Fruit fly (Drosophila melanogaster): ENCODE data around the gene Lk.

The Lk gene

DNA sequence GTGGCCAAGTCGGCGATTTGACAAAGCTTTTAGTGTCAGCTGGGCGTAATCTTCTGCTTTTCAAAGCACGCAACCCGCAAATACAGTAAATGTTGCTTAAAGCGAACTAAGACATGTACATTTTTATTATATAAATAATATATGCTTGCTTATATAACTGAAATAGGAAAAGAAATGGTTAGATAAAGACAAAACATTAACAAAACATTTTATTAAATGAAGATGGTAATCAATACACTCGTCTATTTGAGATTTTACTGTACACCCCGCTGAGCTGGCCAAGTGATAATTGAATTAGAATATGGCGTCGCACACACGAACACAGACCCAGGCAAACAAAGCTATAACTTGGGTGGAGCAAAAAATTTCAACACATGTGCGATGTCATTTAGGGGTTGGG lies 14.1 kb upstream of the Lk start (continued):
- TF ChIP-seq Hey (tag; optimal IDR thresholded peaks at IDR 0.05) (no peak), Xbp1 (GFP tag; optimal IDR thresholded peaks at IDR 0.05) (peak; percentile 18), CG17568 (GFP tag; optimal IDR thresholded peaks at IDR 0.05) (no peak), lilli (GFP tag; optimal IDR thresholded peaks at IDR 0.05) (no peak), kah (GFP tag; optimal IDR thresholded peaks at IDR 0.05) (no peak), pros (GFP tag; optimal IDR thresholded peaks at IDR 0.05) (no peak), Doc2 (GFP tag; IDR thresholded peaks at IDR 0.05) (no peak), Fer2 (tag; optimal IDR thresholded peaks at IDR 0.05) (no peak), Hmr (GFP tag; optimal IDR thresholded peaks at IDR 0.05) (no peak), CG7372 (GFP tag; IDR thresholded peaks at IDR 0.05) (no peak), z (GFP tag; IDR thresholded peaks at IDR 0.05) (no peak), CG1024 (GFP tag; IDR thresholded peaks at IDR 0.05) (no peak), CG17328 (GFP tag; IDR thresholded peaks at IDR 0.05) (no peak), Sox100B (GFP tag; optimal IDR thresholded peaks at IDR 0.05) (peak; percentile 14), slp2 (GFP tag; optimal IDR thresholded peaks at IDR 0.05) (no peak), Asciz (GFP tag; optimal IDR thresholded peaks at IDR 0.05) (no peak), ac (GFP tag; optimal IDR thresholded peaks at IDR 0.05) (no peak), dati (GFP tag; IDR thresholded peaks at IDR 0.05) (no peak), CG34422 (GFP tag; IDR thresholded peaks at IDR 0.05) (no peak), ERR (GFP tag; optimal IDR thresholded peaks at IDR 0.05) (no peak), schlank (tag; optimal IDR thresholded peaks at IDR 0.05) (no peak), Doc3 (GFP tag; IDR thresholded peaks at IDR 0.05; ENCODE audit: partially characterized antibody) (no peak), esg (GFP tag; conservative IDR thresholded peaks at IDR 0.05) (no peak), nom (GFP tag; optimal IDR thresholded peaks at IDR 0.05) (no peak), CG2678 (tag; optimal IDR thresholded peaks at IDR 0.05) (no peak), fd3F (GFP tag; optimal IDR thresholded peaks at IDR 0.05) (no peak), Hand (GFP tag; optimal IDR thresholded peaks at IDR 0.05) (no peak), usp (GFP tag; optimal IDR thresholded peaks at IDR 0.05) (no peak), CG2889 (GFP tag; IDR thresholded peaks at IDR 0.05) (no peak), MTF-1 (GFP tag; optimal IDR thresholded peaks at IDR 0.05; ENCODE audit: borderline replicate concordance) (no peak), Tbp (GFP tag; optimal IDR thresholded peaks at IDR 0.05) (no peak), CG10431 (GFP tag; optimal IDR thresholded peaks at IDR 0.05) (no peak), Fer3 (tag; optimal IDR thresholded peaks at IDR 0.05) (no peak), exex (tag; optimal IDR thresholded peaks at IDR 0.05) (no peak), CG6689 (GFP tag; IDR thresholded peaks at IDR 0.05) (peak; percentile 43), da (GFP tag; optimal IDR thresholded peaks at IDR 0.05) (no peak), org-1 (GFP tag; optimal IDR thresholded peaks at IDR 0.05) (no peak), D19B (GFP tag; optimal IDR thresholded peaks at IDR 0.05) (no peak), p53 (GFP tag; optimal IDR thresholded peaks at IDR 0.05) (no peak), ase (GFP tag; IDR thresholded peaks at IDR 0.05) (no peak), cg (GFP tag; optimal IDR thresholded peaks at IDR 0.05) (no peak), ems (GFP tag; optimal IDR thresholded peaks at IDR 0.05) (no peak), CG8290 (GFP tag; optimal IDR thresholded peaks at IDR 0.05) (no peak), CG8290 (tag; optimal IDR thresholded peaks at IDR 0.05) (no peak), gsb-n (tag; optimal IDR thresholded peaks at IDR 0.05) (peak; percentile 18), sc (optimal IDR thresholded peaks at IDR 0.05) (no peak), sc (GFP tag; optimal IDR thresholded peaks at IDR 0.05) (no peak), CG18764 (GFP tag; optimal IDR thresholded peaks at IDR 0.05) (no peak), CG6175 (GFP tag; IDR thresholded peaks at IDR 0.05) (no peak), maf-S (GFP tag; optimal IDR thresholded peaks at IDR 0.05) (no peak), CG4854 (GFP tag; optimal IDR thresholded peaks at IDR 0.05) (no peak), CG2120 (GFP tag; optimal IDR thresholded peaks at IDR 0.05) (no peak), ro (GFP tag; IDR thresholded peaks at IDR 0.05) (no peak)
